Worm (Caenorhabditis elegans) whole organism, early embryonic: ENCODE results near the gene pifk-1.

Experiments used
- B0310.2 ChIP-seq: sonication (generic microtip); optimal IDR thresholded peaks from 2 replicates; lab custom pipeline; 2016; ENCODE audit warnings: mild to moderate bottlenecking, missing genetic modification characterization, missing compliant biosample characterization
- F13C5.2 ChIP-seq: sonication (generic microtip); optimal IDR thresholded peaks from 2 replicates; lab custom pipeline; 2017; ENCODE audit warnings: mild to moderate bottlenecking, missing genetic modification characterization, inconsistent platforms, missing compliant biosample characterization
- aly-1 ChIP-seq: sonication (generic microtip); optimal IDR thresholded peaks from 2 replicates; lab custom pipeline; 2016; ENCODE audit warnings: missing genetic modification characterization, missing compliant biosample characterization
- ama-1 ChIP-seq: fragments of 150-350 bp; optimal IDR thresholded peaks from 2 replicates; lab custom pipeline; 2014
- ceh-13 ChIP-seq: fragments of 200-800 bp; sonication (Bioruptor generic); optimal IDR thresholded peaks from 2 replicates; lab custom pipeline; 2018; ENCODE audit warnings: mild to moderate bottlenecking, missing genetic modification characterization, missing compliant biosample characterization
- ceh-36 ChIP-seq: sonication (generic microtip); optimal IDR thresholded peaks from 2 replicates; lab custom pipeline; 2016; ENCODE audit warnings: missing genetic modification characterization, inconsistent platforms, missing compliant biosample characterization
- ets-7 ChIP-seq: sonication (generic microtip); optimal IDR thresholded peaks from 2 replicates; lab custom pipeline; 2016; ENCODE audit warnings: missing genotype, missing genetic modification characterization, missing compliant biosample characterization
- flt-1 ChIP-seq: fragments of 200-800 bp; sonication (Bioruptor generic); IDR thresholded peaks from 2 replicates; pipeline ENCODE4 v1.3.6; 2022; ENCODE audit warnings: missing genetic modification characterization, missing compliant biosample characterization
- hmbx-1 ChIP-seq: sonication (generic microtip); optimal IDR thresholded peaks from 2 replicates; lab custom pipeline; 2016; ENCODE audit warnings: mild to moderate bottlenecking, missing genetic modification characterization, missing compliant biosample characterization
- hmg-4 ChIP-seq: fragments of 200-800 bp; sonication (Bioruptor generic); optimal IDR thresholded peaks from 2 replicates; lab custom pipeline; 2018; ENCODE audit warnings: mild to moderate bottlenecking, missing genetic modification characterization, missing compliant biosample characterization
- hnd-1 ChIP-seq: sonication (generic microtip); optimal IDR thresholded peaks from 2 replicates; lab custom pipeline; 2016; ENCODE audit warnings: missing genetic modification characterization, missing compliant biosample characterization
- pes-1 ChIP-seq: fragments of 200-800 bp; sonication (Bioruptor generic); IDR thresholded peaks from 2 replicates; pipeline ENCODE4 v1.3.6; 2022; ENCODE audit warnings: missing genetic modification reagents, missing genetic modification characterization, missing compliant biosample characterization
- scrt-1 ChIP-seq: fragments of 200-800 bp; sonication (Bioruptor generic); IDR thresholded peaks from 2 replicates; pipeline ENCODE4 v1.3.6; 2022; ENCODE audit warnings: missing genetic modification characterization, missing compliant biosample characterization
- sea-1 ChIP-seq: fragments of 200-800 bp; sonication (Bioruptor generic); conservative IDR thresholded peaks from 2 replicates; pipeline ENCODE4 v1.3.6; 2022; ENCODE audit warnings: missing genetic modification characterization, missing compliant biosample characterization
- tbx-11 ChIP-seq: fragments of 200-800 bp; sonication (Bioruptor generic); IDR thresholded peaks from 2 replicates; pipeline ENCODE4 v1.3.6; 2022; ENCODE audit warnings: missing genetic modification characterization, missing compliant biosample characterization
- tbx-37 ChIP-seq: fragments of 200-800 bp; sonication (Bioruptor generic); conservative IDR thresholded peaks from 2 replicates; pipeline ENCODE4 v1.3.6; 2022; ENCODE audit warnings: missing genetic modification reagents, missing genetic modification characterization, missing compliant biosample characterization
- tra-4 ChIP-seq: sonication (generic microtip); optimal IDR thresholded peaks from 2 replicates; lab custom pipeline; 2017; ENCODE audit warnings: missing genetic modification characterization, missing compliant biosample characterization

The pifk-1 gene

ce11 chrX:949466-949865, 25.2 kb upstream of the pifk-1 start:
- TF ChIP-seq scrt-1 (GFP tag; lab: Robert Waterston, UW), result peak; percentile 64
- peak; percentile 38 for TF ChIP-seq ceh-36 (tag; lab: Kevin White, UChicago)
- peak; percentile 69 for TF ChIP-seq ets-7 (tag; lab: Kevin White, UChicago)
- no peak for TF ChIP-seq tra-4 (tag; lab: Kevin White, UChicago)
- TF ChIP-seq B0310.2 (tag; lab: Kevin White, UChicago), result peak; percentile 36
- TF ChIP-seq sea-1 (GFP tag; lab: Robert Waterston, UW), result peak; percentile 68; the same call in 1 of the 2 replicates
- peak; percentile 67 for TF ChIP-seq aly-1 (tag; lab: Kevin White, UChicago)
- peak; percentile 23; the same call in 1 of the 2 replicates for TF ChIP-seq pes-1 (GFP tag; lab: Robert Waterston, UW)
- peak; percentile 98 for TF ChIP-seq hmg-4 (GFP tag; lab: Kevin White, UChicago)
- TF ChIP-seq tbx-11 (GFP tag; lab: Robert Waterston, UW), result peak; percentile 25; the same call in 1 of the 2 replicates
- TF ChIP-seq flt-1 (GFP tag; lab: Robert Waterston, UW), result peak; percentile 57; the same call in 1 of the 2 replicates
- TF ChIP-seq ceh-13 (GFP tag; lab: Kevin White, UChicago), result no peak
- TF ChIP-seq ama-1 (lab: Kevin White, UChicago), result no peak
- TF ChIP-seq hnd-1 (tag; lab: Kevin White, UChicago), result peak; percentile 10
- no peak for TF ChIP-seq hmbx-1 (tag; lab: Kevin White, UChicago)
- TF ChIP-seq tbx-37 (GFP tag; lab: Robert Waterston, UW), result no peak
- peak; percentile 95 for TF ChIP-seq F13C5.2 (tag; lab: Kevin White, UChicago)

ce11 chrX:948783-949182, 24.5 kb upstream of the pifk-1 start, which contains the start of gene sms-2:
Gene sms-2 (minus strand): TSS chrX:948883.
- TF ChIP-seq pes-1 (GFP tag; lab: Robert Waterston, UW), result no peak
- TF ChIP-seq tra-4 (tag; lab: Kevin White, UChicago), result no peak
- no peak for TF ChIP-seq aly-1 (tag; lab: Kevin White, UChicago)
- TF ChIP-seq ceh-13 (GFP tag; lab: Kevin White, UChicago), result no peak
- no peak for TF ChIP-seq ets-7 (tag; lab: Kevin White, UChicago)
- no peak for TF ChIP-seq ama-1 (lab: Kevin White, UChicago)
- no peak for TF ChIP-seq sea-1 (GFP tag; lab: Robert Waterston, UW)
- TF ChIP-seq hnd-1 (tag; lab: Kevin White, UChicago), result no peak
- TF ChIP-seq scrt-1 (GFP tag; lab: Robert Waterston, UW), result no peak

- TF ChIP-seq ama-1 (lab: Kevin White, UChicago), result no peak
- TF ChIP-seq hmbx-1 (tag; lab: Kevin White, UChicago), result no peak
- TF ChIP-seq tra-4 (tag; lab: Kevin White, UChicago), result no peak
- TF ChIP-seq B0310.2 (tag; lab: Kevin White, UChicago), result no peak
- TF ChIP-seq flt-1 (GFP tag; lab: Robert Waterston, UW), result no peak
- TF ChIP-seq sea-1 (GFP tag; lab: Robert Waterston, UW), result no peak
- no peak for TF ChIP-seq tbx-11 (GFP tag; lab: Robert Waterston, UW)
- TF ChIP-seq ets-7 (tag; lab: Kevin White, UChicago), result no peak
- no peak for TF ChIP-seq scrt-1 (GFP tag; lab: Robert Waterston, UW)
- TF ChIP-seq hmg-4 (GFP tag; lab: Kevin White, UChicago), result no peak
- no peak for TF ChIP-seq ceh-13 (GFP tag; lab: Kevin White, UChicago)
- TF ChIP-seq F13C5.2 (tag; lab: Kevin White, UChicago), result no peak
- no peak for TF ChIP-seq aly-1 (tag; lab: Kevin White, UChicago)
- TF ChIP-seq hnd-1 (tag; lab: Kevin White, UChicago), result no peak
- TF ChIP-seq pes-1 (GFP tag; lab: Robert Waterston, UW), result no peak
- TF ChIP-seq ceh-36 (tag; lab: Kevin White, UChicago), result no peak
- TF ChIP-seq tbx-37 (GFP tag; lab: Robert Waterston, UW), result no peak
Measured at ce11 chrX:947885-948284, 23.6 kb upstream of the pifk-1 start.

- no peak for TF ChIP-seq hmg-4 (GFP tag; lab: Kevin White, UChicago)
- TF ChIP-seq hnd-1 (tag; lab: Kevin White, UChicago), result no peak
- no peak for TF ChIP-seq ets-7 (tag; lab: Kevin White, UChicago)
- no peak for TF ChIP-seq ceh-13 (GFP tag; lab: Kevin White, UChicago)
- no peak for TF ChIP-seq sea-1 (GFP tag; lab: Robert Waterston, UW)
- TF ChIP-seq B0310.2 (tag; lab: Kevin White, UChicago), result no peak
- TF ChIP-seq scrt-1 (GFP tag; lab: Robert Waterston, UW), result no peak
- TF ChIP-seq F13C5.2 (tag; lab: Kevin White, UChicago), result no peak
- TF ChIP-seq aly-1 (tag; lab: Kevin White, UChicago), result no peak
- no peak for TF ChIP-seq flt-1 (GFP tag; lab: Robert Waterston, UW)
- no peak for TF ChIP-seq ceh-36 (tag; lab: Kevin White, UChicago)
- TF ChIP-seq hmbx-1 (tag; lab: Kevin White, UChicago), result no peak
- no peak for TF ChIP-seq tra-4 (tag; lab: Kevin White, UChicago)
Measured at ce11 chrX:945669-946068, 21.4 kb upstream of the pifk-1 start.

- TF ChIP-seq flt-1 (GFP tag; lab: Robert Waterston, UW) (0 out of 2 replicates have a peak, but pooled peaks have one; percentile 39), pes-1 (GFP tag; lab: Robert Waterston, UW) (peak; percentile 47; the same call in 1 of the 2 replicates)
Measured at ce11 chrX:943698-944097, 19.4 kb upstream of the pifk-1 start.

- TF ChIP-seq hnd-1 (tag; lab: Kevin White, UChicago) (no peak), ceh-13 (GFP tag; lab: Kevin White, UChicago) (no peak), tra-4 (tag; lab: Kevin White, UChicago) (no peak), F13C5.2 (tag; lab: Kevin White, UChicago) (no peak), aly-1 (tag; lab: Kevin White, UChicago) (no peak), flt-1 (GFP tag; lab: Robert Waterston, UW) (no peak), scrt-1 (GFP tag; lab: Robert Waterston, UW) (no peak)
Measured at ce11 chrX:938269-938883, 14.1 kb upstream of the pifk-1 start, which contains the start of gene F53H8.3. Gene F53H8.3 (plus strand): TSS chrX:938543.
